Worm (Caenorhabditis elegans) whole organism, L1 larva: ENCODE results near the gene attf-3.

Source experiments
- egl-13 ChIP-seq: sonication (generic microtip); optimal IDR thresholded peaks from 2 replicates; lab custom pipeline; 2016; ENCODE audit warnings: missing genotype, missing genetic modification reagents, missing genetic modification characterization, missing compliant biosample characterization
- ets-5 ChIP-seq: fragments of 200-800 bp; sonication (Bioruptor generic); IDR thresholded peaks from 2 replicates; pipeline ENCODE4 v1.3.6; 2022; ENCODE audit warnings: missing genetic modification characterization, missing compliant biosample characterization
- fos-1 ChIP-seq: fragments of 150-350 bp; optimal IDR thresholded peaks from 2 replicates; lab custom pipeline; 2014; ENCODE audit warnings: missing biosample characterization, missing genetic modification characterization
- nhr-20 ChIP-seq: sonication (generic microtip); optimal IDR thresholded peaks from 2 replicates; lab custom pipeline; 2016; ENCODE audit warnings: mild to moderate bottlenecking, missing genetic modification characterization, missing compliant biosample characterization
- nhr-237 ChIP-seq: fragments of 150-350 bp; optimal IDR thresholded peaks from 2 replicates; lab custom pipeline; 2014; ENCODE audit warnings: missing biosample characterization, missing genetic modification characterization
- pqm-1 ChIP-seq: sonication (generic microtip); optimal IDR thresholded peaks from 3 replicates; lab custom pipeline; 2017; ENCODE audit warnings: missing biosample characterization, missing genetic modification characterization
- snpc-4 ChIP-seq: fragments of 150-350 bp; optimal IDR thresholded peaks from 2 replicates; lab custom pipeline; 2014; ENCODE audit warnings: missing biosample characterization, missing genetic modification characterization
- unc-62 ChIP-seq: fragments of 150-350 bp; optimal IDR thresholded peaks from 2 replicates; lab custom pipeline; 2014; ENCODE audit warnings: missing biosample characterization, missing genetic modification reagents, missing genetic modification characterization

- TF ChIP-seq snpc-4 (no peak), ets-5 (GFP tag; lab: Robert Waterston, UW) (no peak), pqm-1 (tag; lab: Kevin White, UChicago) (no peak), egl-13 (no peak), fos-1 (tag; lab: Kevin White, UChicago) (no peak), unc-62 (GFP tag; lab: Kevin White, UChicago) (no peak), nhr-20 (tag; lab: Kevin White, UChicago) (no peak), nhr-237 (tag; lab: Kevin White, UChicago) (no peak)
Measured at ce11 chrIII:117857-118256, 31.7 kb upstream of the attf-3 start.
